Worm (Caenorhabditis elegans) whole organism, mixed stage, embryonic: Measurements from ENCODE around the gene Y11D7A.7.

ENCODE experiments used
- blmp-1 ChIP-seq: fragments of 150-350 bp; optimal IDR thresholded peaks from 2 replicates; lab custom pipeline; 2014; ENCODE audit warnings: missing biosample characterization, missing genetic modification characterization
- ces-1 ChIP-seq: fragments of 150-350 bp; optimal IDR thresholded peaks from 2 replicates; lab custom pipeline; 2014; ENCODE audit warnings: missing biosample characterization, missing genetic modification reagents, missing genetic modification characterization
- elt-3 ChIP-seq: fragments of 150-350 bp; optimal IDR thresholded peaks from 2 replicates; lab custom pipeline; 2014; ENCODE audit warnings: missing biosample characterization, missing genetic modification characterization
- lin-13 ChIP-seq: fragments of 150-350 bp; optimal IDR thresholded peaks from 2 replicates; lab custom pipeline; 2014; ENCODE audit warnings: missing biosample characterization, missing genetic modification characterization
- lin-32 ChIP-seq: fragments of 200-800 bp; sonication (Bioruptor generic); optimal IDR thresholded peaks from 2 replicates; lab custom pipeline; 2018; ENCODE audit warnings: mild to moderate bottlenecking, missing genetic modification characterization, missing compliant biosample characterization
- nhr-12 ChIP-seq: fragments of 150-350 bp; optimal IDR thresholded peaks from 2 replicates; lab custom pipeline; 2014; ENCODE audit warnings: missing biosample characterization, missing genetic modification characterization
- nhr-237 ChIP-seq: fragments of 150-350 bp; optimal IDR thresholded peaks from 2 replicates; lab custom pipeline; 2014; ENCODE audit warnings: missing biosample characterization, missing genetic modification characterization
- nhr-76 ChIP-seq: sonication (generic microtip); optimal IDR thresholded peaks from 2 replicates; lab custom pipeline; 2017; ENCODE audit warnings: missing biosample characterization, missing genetic modification characterization
- pha-4 ChIP-seq: fragments of 150-350 bp; optimal IDR thresholded peaks from 2 replicates; lab custom pipeline; 2018; ENCODE audit warnings: missing biosample characterization, missing genetic modification reagents, missing genetic modification characterization
- snpc-4 ChIP-seq: fragments of 150-350 bp; optimal IDR thresholded peaks from 2 replicates; lab custom pipeline; 2014; ENCODE audit warnings: missing biosample characterization, missing genetic modification characterization
- tbx-8 ChIP-seq: fragments of 200-800 bp; sonication (Bioruptor generic); optimal IDR thresholded peaks from 2 replicates; lab custom pipeline; 2018; ENCODE audit warnings: mild to moderate bottlenecking, missing genetic modification characterization, moderate library complexity, missing compliant biosample characterization
- ztf-11 ChIP-seq: fragments of 150-350 bp; optimal IDR thresholded peaks from 2 replicates; lab custom pipeline; 2014; ENCODE audit warnings: missing biosample characterization, missing genetic modification characterization

ce11 chrIV:9212121-9212520 lies 37.2 kb upstream of the Y11D7A.7 start, which contains the start of gene C46C2.6:
- TF ChIP-seq nhr-237 (tag; lab: Kevin White, UChicago) (no peak), ztf-11 (tag; lab: Kevin White, UChicago) (no peak), lin-32 (GFP tag; lab: Kevin White, UChicago) (no peak), ces-1 (GFP tag; lab: Kevin White, UChicago) (no peak), snpc-4 (tag; lab: Kevin White, UChicago) (no peak), elt-3 (tag; lab: Kevin White, UChicago) (no peak), lin-13 (no peak), nhr-12 (tag; lab: Kevin White, UChicago) (no peak), tbx-8 (no peak), blmp-1 (tag; lab: Kevin White, UChicago) (no peak), nhr-76 (no peak), pha-4 (tag; lab: Kevin White, UChicago) (no peak)
